Fruit fly (Drosophila melanogaster): ENCODE data around the gene Ziz.

The Ziz gene

dm6 chr2L:7525123-7525874 is 29.2 kb upstream of the Ziz start (continued):
- peak; percentile 21 for TF ChIP-seq CG2202 (tag; optimal IDR thresholded peaks at IDR 0.05)
- no peak for TF ChIP-seq luna (GFP tag; optimal IDR thresholded peaks at IDR 0.05)
- peak; percentile 43; the same call in 1 of the 2 replicates for TF ChIP-seq vvl (GFP tag; IDR thresholded peaks at IDR 0.05)
- TF ChIP-seq onecut (GFP tag; IDR thresholded peaks at IDR 0.05): peak; percentile 44; the same call in 1 of the 2 replicates
- TF ChIP-seq CG2889 (GFP tag; IDR thresholded peaks at IDR 0.05): no peak
- peak; percentile 19 for TF ChIP-seq CoRest (tag; optimal IDR thresholded peaks at IDR 0.05)
- TF ChIP-seq Nf-YB (GFP tag; optimal IDR thresholded peaks at IDR 0.05): peak; percentile 37
- no peak for TF ChIP-seq Mad (GFP tag; optimal IDR thresholded peaks at IDR 0.05)
- peak; percentile 12 for TF ChIP-seq CG8924 (tag; optimal IDR thresholded peaks at IDR 0.05)
- TF ChIP-seq sim (GFP tag; IDR thresholded peaks at IDR 0.05): 0 out of 2 replicates have a peak, but pooled peaks have one; percentile 14
- peak; percentile 38 for TF ChIP-seq CG2678 (tag; optimal IDR thresholded peaks at IDR 0.05)
- TF ChIP-seq emc (GFP tag; optimal IDR thresholded peaks at IDR 0.05): no peak
- peak; percentile 8 for TF ChIP-seq CG13296 (GFP tag; optimal IDR thresholded peaks at IDR 0.05)
- TF ChIP-seq ATbp (GFP tag; optimal IDR thresholded peaks at IDR 0.05): peak; percentile 72
- TF ChIP-seq CG15514 (GFP tag; optimal IDR thresholded peaks at IDR 0.05): peak; percentile 3
- TF ChIP-seq dysf (GFP tag; IDR thresholded peaks at IDR 0.05): no peak
- TF ChIP-seq CG6813 (GFP tag; optimal IDR thresholded peaks at IDR 0.05): peak; percentile 23
- TF ChIP-seq eve (GFP tag; optimal IDR thresholded peaks at IDR 0.05): no peak
- no peak for TF ChIP-seq CG13775 (GFP tag; optimal IDR thresholded peaks at IDR 0.05)
- TF ChIP-seq bcd (GFP tag; optimal IDR thresholded peaks at IDR 0.05): no peak
- peak; percentile 63 for TF ChIP-seq CG12104 (GFP tag; optimal IDR thresholded peaks at IDR 0.05)
- TF ChIP-seq stc (GFP tag; IDR thresholded peaks at IDR 0.05): 0 out of 2 replicates have a peak, but pooled peaks have one; percentile 20
- TF ChIP-seq grn (GFP tag; optimal IDR thresholded peaks at IDR 0.05): peak; percentile 51
- TF ChIP-seq salm (tag; optimal IDR thresholded peaks at IDR 0.05): peak; percentile 19
- TF ChIP-seq slbo (GFP tag; IDR thresholded peaks at IDR 0.05): peak; percentile 28; the same call in 1 of the 2 replicates
- peak; percentile 17 for TF ChIP-seq CG15601 (tag; optimal IDR thresholded peaks at IDR 0.05)
- peak; percentile 44; the same call in 1 of the 2 replicates for TF ChIP-seq GATAe (GFP tag; conservative IDR thresholded peaks at IDR 0.05)
- TF ChIP-seq Aef1 (GFP tag; IDR thresholded peaks at IDR 0.05): 0 out of 3 replicates have a peak, but pooled peaks have one; percentile 11
- no peak for TF ChIP-seq ken (GFP tag; IDR thresholded peaks at IDR 0.05)
- TF ChIP-seq ttk (GFP tag; IDR thresholded peaks at IDR 0.05): no peak
- TF ChIP-seq Hsf (GFP tag; optimal IDR thresholded peaks at IDR 0.05): no peak
- peak; percentile 41 for TF ChIP-seq CrebB (tag; optimal IDR thresholded peaks at IDR 0.05)
- peak; percentile 59 for TF ChIP-seq exex (tag; optimal IDR thresholded peaks at IDR 0.05)
- peak; percentile 39 for TF ChIP-seq CG9727 (GFP tag; optimal IDR thresholded peaks at IDR 0.05)
- no peak for TF ChIP-seq jigr1 (GFP tag; IDR thresholded peaks at IDR 0.05)
- peak; percentile 21 for TF ChIP-seq CG12391 (tag; optimal IDR thresholded peaks at IDR 0.05)
- TF ChIP-seq CG2199 (GFP tag; IDR thresholded peaks at IDR 0.05): peak; percentile 58; the same call in 1 of the 3 replicates
- TF ChIP-seq CG10543 (GFP tag; optimal IDR thresholded peaks at IDR 0.05): peak; percentile 11
- TF ChIP-seq CG15696 (tag; optimal IDR thresholded peaks at IDR 0.05): peak; percentile 58
- no peak for TF ChIP-seq Poxn (GFP tag; IDR thresholded peaks at IDR 0.05)
- peak in 1 of 2 experiments; percentile 16 for TF ChIP-seq Hr51 (GFP tag; optimal IDR thresholded peaks at IDR 0.05)
- TF ChIP-seq Awh (GFP tag; IDR thresholded peaks at IDR 0.05): 0 out of 2 replicates have a peak, but pooled peaks have one; percentile 38
- peak; percentile 74 for TF ChIP-seq Med (GFP tag)
- TF ChIP-seq CG10366 (GFP tag; IDR thresholded peaks at IDR 0.05): 0 out of 2 replicates have a peak, but pooled peaks have one; percentile 10
- TF ChIP-seq nau (GFP tag; optimal IDR thresholded peaks at IDR 0.05): peak; percentile 68
- TF ChIP-seq fd102C (GFP tag; optimal IDR thresholded peaks at IDR 0.05): peak; percentile 2
- peak; percentile 2 for TF ChIP-seq CG15269 (tag; optimal IDR thresholded peaks at IDR 0.05)
- no peak for TF ChIP-seq Ravus (GFP tag; IDR thresholded peaks at IDR 0.05)

Measured in whole organism, embryonic.